Worm (Caenorhabditis elegans) whole organism, L1 larva: Measurements from ENCODE around the gene K12H6.12.

Source experiments
- C04F5.9 ChIP-seq: sonication (generic microtip); optimal IDR thresholded peaks from 2 replicates; lab custom pipeline; 2016; ENCODE audit warnings: missing genetic modification characterization, missing compliant biosample characterization
- C16A3.4 ChIP-seq: fragments of 150-350 bp; optimal IDR thresholded peaks from 2 replicates; lab custom pipeline; 2014; ENCODE audit warnings: missing biosample characterization, missing genetic modification characterization
- C34B4.2 ChIP-seq: sonication (generic microtip); optimal IDR thresholded peaks from 2 replicates; lab custom pipeline; 2017; ENCODE audit warnings: mild to moderate bottlenecking, missing genetic modification characterization, missing compliant biosample characterization
- Y116A8C.19 ChIP-seq: sonication (generic microtip); optimal IDR thresholded peaks from 2 replicates; lab custom pipeline; 2016; ENCODE audit warnings: missing compliant biosample characterization, missing genetic modification characterization, borderline replicate concordance
- aha-1 ChIP-seq: fragments of 150-350 bp; optimal IDR thresholded peaks from 2 replicates; lab custom pipeline; 2014; ENCODE audit warnings: missing biosample characterization, missing genetic modification characterization
- alr-1 ChIP-seq: fragments of 200-800 bp; sonication (Bioruptor generic); optimal IDR thresholded peaks from 2 replicates; lab custom pipeline; 2018; ENCODE audit warnings: borderline replicate concordance, mild to moderate bottlenecking, missing genetic modification characterization, missing compliant biosample characterization
- blmp-1 ChIP-seq: fragments of 150-350 bp; optimal IDR thresholded peaks from 2 replicates; lab custom pipeline; 2014; ENCODE audit warnings: missing biosample characterization, missing genetic modification characterization
- ceh-8 ChIP-seq: fragments of 200-800 bp; sonication (Bioruptor generic); optimal IDR thresholded peaks from 2 replicates; lab custom pipeline; 2018; ENCODE audit warnings: mild to moderate bottlenecking, missing genetic modification characterization, moderate library complexity, missing compliant biosample characterization
- dpl-1 ChIP-seq, 3 experiments: fragments of 150-350 bp in 2 of 3; sonication (generic microtip) in 1 of 3; optimal IDR thresholded peaks; 2 replicates each; lab custom pipeline; 2014 to 2017; ENCODE audit warnings: missing biosample characterization in 3 of 3, missing genetic modification characterization in 3 of 3, missing genetic modification reagents in 3 of 3
- efl-1 ChIP-seq, 4 experiments: fragments of 150-350 bp; optimal IDR thresholded peaks in 3 of 4; peaks in 1 of 4; 1 replicate in 1 of 4; 2 replicates in 3 of 4; lab custom pipeline; 2014; ENCODE audit warnings: missing biosample characterization in 2 of 4, missing genetic modification characterization in 2 of 4, missing genetic modification reagents in 2 of 4
- efl-3 ChIP-seq: fragments of 200-800 bp; sonication (Bioruptor generic); optimal IDR thresholded peaks from 2 replicates; lab custom pipeline; 2018; ENCODE audit warnings: mild to moderate bottlenecking, missing genetic modification characterization, missing compliant biosample characterization
- ets-5 ChIP-seq: fragments of 200-800 bp; sonication (Bioruptor generic); IDR thresholded peaks from 2 replicates; pipeline ENCODE4 v1.3.6; 2022; ENCODE audit warnings: missing genetic modification characterization, missing compliant biosample characterization
- fkh-4 ChIP-seq: sonication (generic microtip); optimal IDR thresholded peaks from 2 replicates; lab custom pipeline; 2016; ENCODE audit warnings: missing compliant biosample characterization, missing genetic modification characterization, borderline replicate concordance
- fkh-8 ChIP-seq: sonication (generic microtip); optimal IDR thresholded peaks from 2 replicates; lab custom pipeline; 2016; ENCODE audit warnings: mild to moderate bottlenecking, missing genetic modification characterization, missing compliant biosample characterization
- fos-1 ChIP-seq: fragments of 150-350 bp; optimal IDR thresholded peaks from 2 replicates; lab custom pipeline; 2014; ENCODE audit warnings: missing biosample characterization, missing genetic modification characterization
- hpl-2 ChIP-seq: fragments of 150-350 bp; optimal IDR thresholded peaks from 2 replicates; lab custom pipeline; 2014; ENCODE audit warnings: missing biosample characterization, missing genetic modification reagents, missing genetic modification characterization
- isw-1 ChIP-seq: fragments of 200-800 bp; sonication (Bioruptor generic); IDR thresholded peaks from 2 replicates; pipeline ENCODE4 v1.3.6; 2022; ENCODE audit warnings: missing genetic modification characterization, missing compliant biosample characterization
- lin-13 ChIP-seq: fragments of 150-350 bp; optimal IDR thresholded peaks from 2 replicates; lab custom pipeline; 2014; ENCODE audit warnings: missing biosample characterization, missing genetic modification reagents, missing genetic modification characterization
- lin-14 ChIP-seq: fragments of 200-800 bp; sonication (Bioruptor generic); optimal IDR thresholded peaks from 2 replicates; lab custom pipeline; 2018; ENCODE audit warnings: mild to moderate bottlenecking, missing genetic modification characterization, moderate library complexity, missing compliant biosample characterization
- lin-15B ChIP-seq: fragments of 150-350 bp; sonication (generic microtip); optimal IDR thresholded peaks from 3 replicates; lab custom pipeline; 2014; ENCODE audit warnings: missing biosample characterization, missing genetic modification characterization
- lin-35 ChIP-seq, 2 experiments: fragments of 150-350 bp; optimal IDR thresholded peaks; 2 replicates each; lab custom pipeline; 2014; ENCODE audit warnings: missing biosample characterization in 2 of 2, missing genetic modification characterization in 2 of 2, missing genetic modification reagents in 2 of 2
- lin-39 ChIP-seq: fragments of 150-350 bp; optimal IDR thresholded peaks from 2 replicates; lab custom pipeline; 2014; ENCODE audit warnings: missing biosample characterization, missing genetic modification reagents, missing genetic modification characterization
- lir-3 ChIP-seq: sonication (generic microtip); optimal IDR thresholded peaks from 2 replicates; lab custom pipeline; 2016; ENCODE audit warnings: mild to moderate bottlenecking, missing genetic modification characterization, moderate library complexity, missing compliant biosample characterization; ENCODE audit not compliant: poor library complexity
- mab-9 ChIP-seq: fragments of 200-800 bp; sonication (Bioruptor generic); IDR thresholded peaks from 2 replicates; pipeline ENCODE4 v1.3.6; 2022; ENCODE audit warnings: missing genetic modification reagents, missing genetic modification characterization, missing compliant biosample characterization
- mdl-1 ChIP-seq, 2 experiments: fragments of 150-350 bp; optimal IDR thresholded peaks; 2 replicates each; lab custom pipeline; 2014 to 2017; ENCODE audit warnings: missing biosample characterization in 2 of 2, missing genetic modification characterization in 2 of 2, inconsistent platforms in 1 of 2
- nhr-237 ChIP-seq: fragments of 150-350 bp; optimal IDR thresholded peaks from 2 replicates; lab custom pipeline; 2014; ENCODE audit warnings: missing biosample characterization, missing genetic modification characterization
- nhr-28 ChIP-seq: fragments of 150-350 bp; optimal IDR thresholded peaks from 2 replicates; lab custom pipeline; 2014; ENCODE audit warnings: missing biosample characterization, missing genetic modification characterization
- nhr-77 ChIP-seq: fragments of 150-350 bp; optimal IDR thresholded peaks from 2 replicates; lab custom pipeline; 2014; ENCODE audit warnings: missing biosample characterization, missing genetic modification characterization
- nhr-84 ChIP-seq: sonication (generic microtip); optimal IDR thresholded peaks from 2 replicates; lab custom pipeline; 2017; ENCODE audit warnings: missing biosample characterization, missing genetic modification characterization
- nhr-85 ChIP-seq: sonication (generic microtip); peaks from one replicate; lab custom pipeline; 2016; ENCODE audit warnings: missing genetic modification characterization, inconsistent platforms, missing compliant biosample characterization
- pag-3 ChIP-seq: sonication (generic microtip); optimal IDR thresholded peaks from 2 replicates; lab custom pipeline; 2017; ENCODE audit warnings: missing genetic modification characterization, mild to moderate bottlenecking, missing compliant biosample characterization, antibody characterized with exemption, borderline replicate concordance; ENCODE audit not compliant: insufficient read depth
- pax-3 ChIP-seq: fragments of 200-800 bp; sonication (Bioruptor generic); optimal IDR thresholded peaks from 2 replicates; lab custom pipeline; 2018; ENCODE audit warnings: mild to moderate bottlenecking, missing genetic modification characterization, moderate library complexity, missing compliant biosample characterization
- rnt-1 ChIP-seq: sonication (generic microtip); optimal IDR thresholded peaks from 2 replicates; lab custom pipeline; 2016; ENCODE audit warnings: mild to moderate bottlenecking, missing genetic modification characterization, moderate library complexity, missing compliant biosample characterization
- skn-1 ChIP-seq: fragments of 150-350 bp; optimal IDR thresholded peaks from 2 replicates; lab custom pipeline; 2014; ENCODE audit warnings: missing biosample characterization, missing genetic modification characterization
- snu-23 ChIP-seq: sonication (generic microtip); optimal IDR thresholded peaks from 2 replicates; lab custom pipeline; 2016; ENCODE audit warnings: missing genetic modification characterization, missing compliant biosample characterization
- sox-4 ChIP-seq: sonication (generic microtip); optimal IDR thresholded peaks from 2 replicates; lab custom pipeline; 2016; ENCODE audit warnings: missing genetic modification characterization, missing compliant biosample characterization
- sptf-1 ChIP-seq: fragments of 150-350 bp; optimal IDR thresholded peaks from 2 replicates; lab custom pipeline; 2014; ENCODE audit warnings: missing biosample characterization, missing genetic modification characterization
- tbx-2 ChIP-seq: sonication (generic microtip); optimal IDR thresholded peaks from 2 replicates; lab custom pipeline; 2016; ENCODE audit warnings: missing genetic modification characterization, missing compliant biosample characterization
- tlp-1 ChIP-seq: fragments of 150-350 bp; optimal IDR thresholded peaks from 2 replicates; lab custom pipeline; 2014; ENCODE audit warnings: missing biosample characterization, missing genetic modification characterization
- unc-30 ChIP-seq: sonication (generic microtip); optimal IDR thresholded peaks from 2 replicates; lab custom pipeline; 2017; ENCODE audit warnings: missing biosample characterization, missing genetic modification characterization
- unc-62 ChIP-seq: fragments of 150-350 bp; optimal IDR thresholded peaks from 2 replicates; lab custom pipeline; 2014; ENCODE audit warnings: missing biosample characterization, missing genetic modification reagents, missing genetic modification characterization
- unc-86 ChIP-seq: sonication (generic microtip); optimal IDR thresholded peaks from 2 replicates; lab custom pipeline; 2016; ENCODE audit warnings: missing genetic modification characterization, missing compliant biosample characterization
- vab-15 ChIP-seq: sonication (generic microtip); optimal IDR thresholded peaks from 2 replicates; lab custom pipeline; 2017; ENCODE audit warnings: missing genotype, mild to moderate bottlenecking, missing genetic modification characterization, missing compliant biosample characterization
- xbp-1 ChIP-seq: sonication (generic microtip); optimal IDR thresholded peaks from 2 replicates; lab custom pipeline; 2016; ENCODE audit warnings: missing genetic modification characterization, missing compliant biosample characterization
- zag-1 ChIP-seq: fragments of 150-350 bp; optimal IDR thresholded peaks from 2 replicates; lab custom pipeline; 2014; ENCODE audit warnings: missing biosample characterization, missing genetic modification characterization
- ztf-4 ChIP-seq: fragments of 150-350 bp; optimal IDR thresholded peaks from 2 replicates; lab custom pipeline; 2014; ENCODE audit warnings: missing biosample characterization, missing genetic modification characterization

K12H6.12 gene

ce11 chrII:2800550-2801233 is 7.3 kb upstream of the K12H6.12 start, which contains the start of gene nhr-119 (continued):
- peak; percentile 61 to 65 for TF ChIP-seq efl-1 (optimal IDR thresholded peaks at IDR 0.05; lab: Kevin White, UChicago)
- TF ChIP-seq efl-1 (GFP tag; optimal IDR thresholded peaks at IDR 0.05 in 1 of 2; lab: Kevin White, UChicago), result peak; percentile 23 to 95
- peak; percentile 87 for TF ChIP-seq rnt-1 (tag; lab: Kevin White, UChicago)
- no peak for TF ChIP-seq fos-1 (tag; lab: Kevin White, UChicago)
- peak; percentile 92 for TF ChIP-seq lin-39 (tag; lab: Kevin White, UChicago)
- no peak for TF ChIP-seq nhr-28 (tag; lab: Kevin White, UChicago)
- TF ChIP-seq nhr-84 (tag; lab: Kevin White, UChicago), result no peak
- TF ChIP-seq snu-23 (GFP tag; lab: Kevin White, UChicago), result peak; percentile 83
- no peak for TF ChIP-seq isw-1 (GFP tag; lab: Robert Waterston, UW)
- no peak for TF ChIP-seq lir-3 (tag; lab: Kevin White, UChicago)
- TF ChIP-seq nhr-85 (tag; lab: Kevin White, UChicago), result peak; percentile 98
- no peak for TF ChIP-seq unc-86 (tag; lab: Kevin White, UChicago)
- no peak for TF ChIP-seq pag-3 (tag; lab: Kevin White, UChicago)
- peak; percentile 83 for TF ChIP-seq lin-14 (GFP tag; lab: Kevin White, UChicago)
- TF ChIP-seq C16A3.4, result peak; percentile 19
- TF ChIP-seq hpl-2 (GFP tag; lab: Kevin White, UChicago), result no peak
- peak; percentile 40 for TF ChIP-seq ztf-4 (tag; lab: Kevin White, UChicago)
- TF ChIP-seq mab-9 (GFP tag; lab: Robert Waterston, UW), result no peak
- no peak for TF ChIP-seq sox-4 (tag; lab: Kevin White, UChicago)
- peak; percentile 26 for TF ChIP-seq lin-13
- TF ChIP-seq blmp-1 (tag; lab: Kevin White, UChicago), result peak; percentile 69
- no peak for TF ChIP-seq aha-1
- no peak for TF ChIP-seq unc-62 (GFP tag; lab: Kevin White, UChicago)
- no peak for TF ChIP-seq C04F5.9 (tag; lab: Kevin White, UChicago)
- TF ChIP-seq skn-1, result peak; percentile 4
- TF ChIP-seq C34B4.2 (tag; lab: Kevin White, UChicago), result no peak
- TF ChIP-seq sptf-1, result no peak
- peak; percentile 77 for TF ChIP-seq tbx-2 (tag; lab: Kevin White, UChicago)
- no peak for TF ChIP-seq nhr-237 (tag; lab: Kevin White, UChicago)
- no peak for TF ChIP-seq zag-1 (tag; lab: Kevin White, UChicago)
- peak; percentile 27 for TF ChIP-seq nhr-77
- TF ChIP-seq vab-15, result no peak
- TF ChIP-seq ceh-8 (GFP tag; lab: Kevin White, UChicago), result no peak
- peak; percentile 50 for TF ChIP-seq xbp-1 (tag; lab: Kevin White, UChicago)
- TF ChIP-seq ets-5 (GFP tag; lab: Robert Waterston, UW), result no peak
- no peak for TF ChIP-seq fkh-4 (tag; lab: Kevin White, UChicago)
- TF ChIP-seq lin-35 (GFP tag; optimal IDR thresholded peaks at IDR 0.05; lab: Kevin White, UChicago), result peak; percentile 6 to 69
- peak in 1 of 2 experiments; percentile 71 for TF ChIP-seq mdl-1 (tag; optimal IDR thresholded peaks at IDR 0.05; lab: Kevin White, UChicago)
- peak; percentile 32 to 58 (median 34) for TF ChIP-seq dpl-1 (GFP tag; optimal IDR thresholded peaks at IDR 0.05; lab: Kevin White, UChicago)
- no peak for TF ChIP-seq unc-30 (tag; lab: Kevin White, UChicago)
- TF ChIP-seq alr-1 (tag; lab: Kevin White, UChicago), result no peak
- no peak for TF ChIP-seq efl-3 (GFP tag; lab: Kevin White, UChicago)

ce11 chrII:2801764-2802163 is 6.2 kb upstream of the K12H6.12 start:
- TF ChIP-seq sox-4 (tag; lab: Kevin White, UChicago), result no peak
- no peak for TF ChIP-seq Y116A8C.19 (tag; lab: Kevin White, UChicago)
- TF ChIP-seq pax-3 (tag; lab: Kevin White, UChicago), result no peak
- no peak for TF ChIP-seq isw-1 (GFP tag; lab: Robert Waterston, UW)
- no peak for TF ChIP-seq fkh-8
- TF ChIP-seq lin-15B (tag; lab: Kevin White, UChicago), result no peak
- no peak for TF ChIP-seq fkh-4 (tag; lab: Kevin White, UChicago)
- no peak for TF ChIP-seq dpl-1 (GFP tag; optimal IDR thresholded peaks at IDR 0.05; lab: Kevin White, UChicago)
- TF ChIP-seq sptf-1, result no peak
- TF ChIP-seq mab-9 (GFP tag; lab: Robert Waterston, UW), result no peak
- no peak for TF ChIP-seq vab-15
- TF ChIP-seq tlp-1, result no peak
